Worm (Caenorhabditis elegans) whole organism, late embryonic: Measurements from ENCODE around the gene nhr-206.
"Not testable (repeated sequence)": the region's sequence is repeated elsewhere in the genome, so short reads cannot be mapped to it uniquely, and the experiment has no call there.

ENCODE experiments used
- C38D4.7 ChIP-seq: fragments of 200-800 bp; sonication (Bioruptor generic); optimal IDR thresholded peaks from 2 replicates; lab custom pipeline; 2018; ENCODE audit warnings: mild to moderate bottlenecking, missing genetic modification characterization, moderate library complexity, missing compliant biosample characterization
- K02D7.2 ChIP-seq: sonication (generic microtip); optimal IDR thresholded peaks from 2 replicates; lab custom pipeline; 2017; ENCODE audit warnings: mild to moderate bottlenecking, missing genetic modification characterization, missing compliant biosample characterization
- T23F11.4 ChIP-seq: fragments of 200-800 bp; sonication (Bioruptor generic); optimal IDR thresholded peaks from 2 replicates; lab custom pipeline; 2018; ENCODE audit warnings: mild to moderate bottlenecking, missing genetic modification characterization, missing compliant biosample characterization
- Y22D7AL.16 ChIP-seq: sonication (generic microtip); optimal IDR thresholded peaks from 2 replicates; lab custom pipeline; 2016; ENCODE audit warnings: missing genetic modification characterization, missing compliant biosample characterization
- ahr-1 ChIP-seq: sonication (generic microtip); optimal IDR thresholded peaks from 2 replicates; lab custom pipeline; 2016; ENCODE audit warnings: missing genetic modification characterization, missing compliant biosample characterization
- ceh-18 ChIP-seq: sonication (generic microtip); optimal IDR thresholded peaks from 2 replicates; lab custom pipeline; 2016; ENCODE audit warnings: missing genetic modification characterization, missing compliant biosample characterization
- ceh-19 ChIP-seq: fragments of 200-800 bp; sonication (Bioruptor generic); optimal IDR thresholded peaks from 2 replicates; lab custom pipeline; 2018; ENCODE audit warnings: mild to moderate bottlenecking, missing genetic modification characterization, missing compliant biosample characterization
- ceh-2 ChIP-seq: sonication (generic microtip); optimal IDR thresholded peaks from 2 replicates; lab custom pipeline; 2016; ENCODE audit warnings: missing genotype, missing genetic modification characterization, missing compliant biosample characterization
- ceh-30 ChIP-seq: fragments of 150-350 bp; optimal IDR thresholded peaks from 2 replicates; lab custom pipeline; 2014; ENCODE audit warnings: missing biosample characterization, missing genetic modification characterization
- ceh-31 ChIP-seq: sonication (generic microtip); optimal IDR thresholded peaks from 2 replicates; lab custom pipeline; 2016; ENCODE audit warnings: missing genetic modification characterization, missing compliant biosample characterization
- ceh-34 ChIP-seq: sonication (generic microtip); optimal IDR thresholded peaks from 2 replicates; lab custom pipeline; 2016; ENCODE audit warnings: mild to moderate bottlenecking, missing genetic modification characterization, missing compliant biosample characterization
- ceh-6 ChIP-seq: fragments of 200-800 bp; sonication (Bioruptor generic); optimal IDR thresholded peaks from 2 replicates; lab custom pipeline; 2018; ENCODE audit warnings: mild to moderate bottlenecking, missing genetic modification characterization, missing compliant biosample characterization
- dve-1 ChIP-seq: sonication (generic microtip); optimal IDR thresholded peaks from 2 replicates; lab custom pipeline; 2017; ENCODE audit warnings: antibody characterized with exemption, mild to moderate bottlenecking, missing genetic modification characterization, missing compliant biosample characterization
- elt-2 ChIP-seq: sonication (generic microtip); optimal IDR thresholded peaks from 2 replicates; lab custom pipeline; 2016; ENCODE audit warnings: missing genetic modification reagents, missing genetic modification characterization, missing compliant biosample characterization
- eyg-1 ChIP-seq: sonication (generic microtip); optimal IDR thresholded peaks from 2 replicates; lab custom pipeline; 2016; ENCODE audit warnings: missing genotype, missing genetic modification characterization, missing compliant biosample characterization
- fax-1 ChIP-seq: sonication (generic microtip); optimal IDR thresholded peaks from 2 replicates; lab custom pipeline; 2016; ENCODE audit warnings: missing genotype, missing genetic modification characterization, missing compliant biosample characterization
- hlh-13 ChIP-seq: fragments of 200-800 bp; sonication (Bioruptor generic); optimal IDR thresholded peaks from 2 replicates; lab custom pipeline; 2018; ENCODE audit warnings: mild to moderate bottlenecking, missing genetic modification characterization, missing compliant biosample characterization
- hlh-6 ChIP-seq: sonication (generic microtip); optimal IDR thresholded peaks from 2 replicates; lab custom pipeline; 2016; ENCODE audit warnings: missing genotype, missing genetic modification characterization, missing compliant biosample characterization
- lim-6 ChIP-seq: sonication (generic microtip); optimal IDR thresholded peaks from 2 replicates; lab custom pipeline; 2016; ENCODE audit warnings: missing genetic modification characterization, missing compliant biosample characterization
- madf-2 ChIP-seq: sonication (generic microtip); optimal IDR thresholded peaks from 2 replicates; lab custom pipeline; 2017; ENCODE audit warnings: missing genetic modification characterization, missing compliant biosample characterization
- nfya-1 ChIP-seq: sonication (generic microtip); optimal IDR thresholded peaks from 2 replicates; lab custom pipeline; 2017; ENCODE audit warnings: missing genetic modification characterization, mild to moderate bottlenecking, missing compliant biosample characterization, antibody characterized with exemption, moderate library complexity
- nhr-11 ChIP-seq: fragments of 150-350 bp; optimal IDR thresholded peaks from 2 replicates; lab custom pipeline; 2014; ENCODE audit warnings: missing biosample characterization, missing genetic modification characterization
- pros-1 ChIP-seq: fragments of 150-350 bp; optimal IDR thresholded peaks from 2 replicates; lab custom pipeline; 2014; ENCODE audit warnings: missing biosample characterization, missing genetic modification reagents, missing genetic modification characterization
- ref-2 ChIP-seq: sonication (generic microtip); optimal IDR thresholded peaks from 2 replicates; lab custom pipeline; 2016; ENCODE audit warnings: missing genetic modification characterization, missing compliant biosample characterization
- sdc-2 ChIP-seq: sonication (generic microtip); optimal IDR thresholded peaks from 2 replicates; lab custom pipeline; 2016; ENCODE audit warnings: missing genotype, missing genetic modification characterization, missing compliant biosample characterization
- sox-2 ChIP-seq: fragments of 200-800 bp; sonication (Bioruptor generic); IDR thresholded peaks from 2 replicates; pipeline ENCODE4 v1.3.6; 2022; ENCODE audit warnings: missing genetic modification reagents, missing genetic modification characterization, missing compliant biosample characterization
- syd-9 ChIP-seq: sonication (generic microtip); optimal IDR thresholded peaks from 2 replicates; lab custom pipeline; 2016; ENCODE audit warnings: mild to moderate bottlenecking, missing genetic modification characterization, moderate library complexity, missing compliant biosample characterization
- tbx-2 ChIP-seq: sonication (generic microtip); optimal IDR thresholded peaks from 2 replicates; lab custom pipeline; 2016; ENCODE audit warnings: missing genetic modification characterization, missing compliant biosample characterization
- tbx-7 ChIP-seq: sonication (generic microtip); optimal IDR thresholded peaks from 2 replicates; lab custom pipeline; 2016; ENCODE audit warnings: missing genotype, missing genetic modification characterization, missing compliant biosample characterization
- unc-42 ChIP-seq: sonication (generic microtip); optimal IDR thresholded peaks from 2 replicates; lab custom pipeline; 2016; ENCODE audit warnings: missing genotype, missing genetic modification characterization, missing compliant biosample characterization
- unc-55 ChIP-seq: sonication (generic microtip); optimal IDR thresholded peaks from 2 replicates; lab custom pipeline; 2017; ENCODE audit warnings: missing biosample characterization, missing genetic modification reagents, missing genetic modification characterization
- unc-86 ChIP-seq: sonication (generic microtip); optimal IDR thresholded peaks from 2 replicates; lab custom pipeline; 2016; ENCODE audit warnings: missing genetic modification characterization, missing compliant biosample characterization
- zip-5 ChIP-seq: sonication (generic microtip); optimal IDR thresholded peaks from 2 replicates; lab custom pipeline; 2016; ENCODE audit warnings: missing genetic modification characterization, missing compliant biosample characterization

The nhr-206 gene

DNA sequence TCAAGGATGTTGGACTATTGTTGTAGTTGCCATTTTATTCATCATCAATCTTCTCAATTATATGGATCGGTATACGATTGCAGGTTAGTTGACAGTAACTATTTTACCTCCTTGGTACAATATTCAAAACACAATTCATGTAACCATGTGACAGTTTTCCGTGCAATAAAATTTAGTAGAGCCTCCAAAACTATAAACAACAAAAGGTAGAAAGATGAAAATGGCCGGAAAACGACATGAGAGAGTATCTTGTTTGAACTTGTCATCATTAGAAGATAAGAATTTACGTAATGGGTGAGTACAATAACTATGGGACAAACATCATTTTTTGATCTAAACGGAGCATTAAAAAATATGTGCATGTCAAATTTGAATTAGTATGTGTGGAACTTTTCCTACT lies 23.3 kb downstream of the nhr-206 start:
- TF ChIP-seq sox-2 (GFP tag; lab: Robert Waterston, UW): no peak
- no peak for TF ChIP-seq ref-2 (tag; lab: Kevin White, UChicago)
- no peak for TF ChIP-seq hlh-13 (GFP tag; lab: Kevin White, UChicago)
- TF ChIP-seq ceh-19: no peak

DNA sequence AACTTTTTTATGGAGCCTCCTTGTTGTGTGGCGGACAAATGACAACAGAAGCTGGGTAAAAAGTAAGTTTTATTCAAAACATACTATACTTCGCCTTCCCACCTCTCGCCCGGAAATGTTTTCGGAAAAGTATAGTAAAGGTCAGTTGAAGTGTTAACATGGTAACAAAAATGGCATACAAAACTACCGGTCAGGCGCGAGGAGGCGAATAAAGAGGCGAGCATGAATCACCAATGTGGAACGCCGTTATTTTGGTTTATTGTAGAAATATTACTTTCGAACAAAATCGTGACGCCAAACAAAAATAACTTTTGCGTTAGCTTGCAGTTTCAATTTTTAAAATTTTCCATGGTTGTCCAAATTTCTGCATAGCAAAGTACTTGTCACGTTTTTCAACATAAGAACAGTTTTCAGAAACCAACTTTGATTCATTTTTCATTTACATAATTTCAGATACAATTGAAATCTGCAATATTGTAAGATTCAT lies 25.8 kb downstream of the nhr-206 start, which contains the start of gene C13C4.8:
Gene C13C4.8 (plus strand): TSS at position 437 of the 487 bp plus-strand sequence.
- TF ChIP-seq lim-6 (tag; lab: Kevin White, UChicago) (no peak), elt-2 (tag; lab: Kevin White, UChicago) (no peak), Y22D7AL.16 (no peak), syd-9 (tag; lab: Kevin White, UChicago) (no peak), ref-2 (tag; lab: Kevin White, UChicago) (no peak), unc-86 (tag; lab: Kevin White, UChicago) (no peak)

DNA sequence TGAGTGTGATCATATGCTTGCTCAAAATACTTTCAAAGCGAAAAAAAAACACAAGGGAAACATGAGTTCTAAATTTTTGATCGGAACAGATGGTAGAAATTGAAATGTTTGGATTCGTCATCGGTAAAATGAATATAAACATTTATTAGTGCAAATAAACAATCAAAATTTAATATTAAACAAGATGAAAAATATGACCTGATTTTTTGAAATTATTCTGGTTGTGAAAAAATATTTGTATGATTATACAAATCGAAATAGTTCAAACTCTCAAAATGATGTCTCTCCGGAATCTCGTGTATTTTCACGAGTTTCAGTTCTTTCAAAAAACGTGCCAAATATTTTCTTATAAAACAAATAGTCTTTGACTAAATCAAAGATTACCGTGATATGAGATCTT lies 28.6 kb downstream of the nhr-206 start, which contains the start of gene C13C4.7:
Gene C13C4.7 (minus strand): TSS at position 101 of the 400 bp plus-strand sequence.
- no peak for TF ChIP-seq pros-1 (tag; lab: Kevin White, UChicago)
- no peak for TF ChIP-seq ceh-30 (tag; lab: Kevin White, UChicago)
- TF ChIP-seq, all 69 proteins: peak for 0

DNA sequence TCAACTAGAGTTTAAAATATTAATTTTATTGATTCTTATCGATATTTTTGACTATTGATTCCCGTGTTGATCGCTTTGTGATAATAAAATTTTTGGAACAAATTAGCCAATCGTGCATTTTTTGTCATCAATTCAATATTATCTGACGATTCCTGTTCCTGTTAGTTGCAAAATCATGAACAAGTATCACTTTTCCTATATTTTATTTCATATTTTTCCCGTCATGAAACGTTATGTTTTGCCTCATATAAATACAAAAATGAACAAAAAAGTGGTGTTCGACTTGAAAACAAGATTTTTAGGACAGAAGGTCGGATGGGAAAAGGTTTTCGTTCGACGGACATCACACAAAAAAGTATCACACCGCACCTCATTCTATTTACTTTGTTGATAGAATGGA lies 29.5 kb downstream of the nhr-206 start, which contains the start of gene C13C4.6:
Gene C13C4.6 (plus strand): TSS at position 301 of the 400 bp plus-strand sequence.
- TF ChIP-seq unc-86 (tag; lab: Kevin White, UChicago) (no peak), ceh-2 (tag; lab: Kevin White, UChicago) (no peak), eyg-1 (no peak), fax-1 (tag; lab: Kevin White, UChicago) (no peak), ceh-6 (GFP tag; lab: Kevin White, UChicago) (no peak)
- TF ChIP-seq, all 69 proteins: peak for 0

DNA sequence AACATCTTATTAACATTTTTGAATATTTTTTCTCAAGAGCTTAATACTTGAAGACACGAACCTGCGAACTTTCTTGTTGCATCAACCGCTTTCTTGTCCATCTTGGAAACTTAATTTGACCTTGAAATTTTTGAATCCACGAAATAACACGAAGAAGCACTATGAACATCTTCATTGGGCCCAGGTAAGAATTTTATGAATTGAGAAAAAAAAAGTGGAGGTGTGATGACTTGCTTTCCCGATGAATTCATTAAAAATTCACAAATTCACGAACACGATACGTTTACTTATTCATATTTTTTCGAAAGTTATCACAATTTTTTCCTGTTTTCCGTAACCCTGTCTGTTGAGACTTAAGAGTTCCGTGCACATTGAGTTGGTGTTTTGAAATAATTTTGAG lies 38.9 kb downstream of the nhr-206 start, which contains the start of gene C27A7.6:
Gene C27A7.6 (minus strand): TSS at position 101 of the 400 bp plus-strand sequence.
- TF ChIP-seq dve-1 (tag; lab: Kevin White, UChicago); K02D7.2; unc-55 (GFP tag; lab: Kevin White, UChicago): not testable (repeated sequence)

DNA sequence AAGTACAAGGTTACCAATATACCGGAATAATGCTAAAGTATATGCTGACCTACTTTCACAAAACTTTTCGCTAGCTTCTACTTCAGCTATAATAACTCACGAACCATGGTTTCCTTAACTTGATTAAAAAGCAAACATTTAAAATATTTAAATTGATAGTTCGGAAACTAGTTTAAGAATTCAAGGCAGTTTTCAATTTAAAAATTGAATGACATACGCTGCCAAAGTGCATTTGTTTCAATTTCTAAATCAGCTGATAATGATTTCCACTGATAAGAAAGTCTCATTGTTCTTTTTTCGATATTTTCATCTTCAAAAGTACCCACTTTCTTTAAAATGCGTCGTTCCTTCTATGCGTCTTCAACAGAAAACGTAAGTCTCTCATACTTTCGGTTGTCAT lies 39.4 kb downstream of the nhr-206 start, which contains the start of gene enpp-1:
Gene enpp-1 (plus strand): TSS at position 301 of the 400 bp plus-strand sequence.
- not testable (repeated sequence) for TF ChIP-seq ahr-1, madf-2, tbx-2 (tag; lab: Kevin White, UChicago)
- TF ChIP-seq, all 69 proteins: peak for 0; not testable (repeated sequence) for 69

DNA sequence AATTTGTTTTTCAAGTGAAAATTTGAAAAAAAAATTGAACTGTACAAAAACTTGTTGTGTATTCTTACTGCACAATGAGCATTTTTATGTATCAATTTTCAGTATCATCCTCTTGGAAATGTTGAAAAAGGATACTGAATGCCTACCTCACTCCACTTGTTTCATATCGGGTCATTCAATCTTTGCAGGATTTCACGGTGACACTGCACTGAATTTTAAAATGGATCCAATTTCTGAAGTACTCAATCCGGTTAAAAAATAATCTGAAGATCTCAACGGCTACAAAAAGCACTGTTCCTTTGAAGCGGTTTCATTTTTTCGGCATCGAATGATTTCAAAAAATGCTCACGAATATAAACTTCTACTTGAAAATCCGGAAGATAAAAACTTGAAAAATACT lies 46.1 kb downstream of the nhr-206 start:
- no peak for TF ChIP-seq ceh-34 (tag; lab: Kevin White, UChicago)
- TF ChIP-seq hlh-13 (GFP tag; lab: Kevin White, UChicago): no peak
- TF ChIP-seq T23F11.4: no peak
- no peak for TF ChIP-seq eyg-1
- no peak for TF ChIP-seq nfya-1 (tag; lab: Kevin White, UChicago)
- no peak for TF ChIP-seq hlh-6 (tag; lab: Kevin White, UChicago)
- no peak for TF ChIP-seq dve-1 (tag; lab: Kevin White, UChicago)
- TF ChIP-seq zip-5 (tag; lab: Kevin White, UChicago): no peak
- TF ChIP-seq unc-42 (tag; lab: Kevin White, UChicago): no peak
- TF ChIP-seq sox-2 (GFP tag; lab: Robert Waterston, UW): no peak
- TF ChIP-seq C38D4.7 (GFP tag; lab: Kevin White, UChicago): no peak
- no peak for TF ChIP-seq sdc-2 (tag; lab: Kevin White, UChicago)
- TF ChIP-seq tbx-7: no peak
- TF ChIP-seq ceh-18 (tag; lab: Kevin White, UChicago): no peak
- no peak for TF ChIP-seq ceh-31 (tag; lab: Kevin White, UChicago)
- TF ChIP-seq nhr-11 (tag; lab: Kevin White, UChicago): no peak
